Worm (Caenorhabditis elegans) whole organism, midembryonic: ENCODE data around the gene efhd-1.

Experiments
- T22C8.4 ChIP-seq: fragments of 200-800 bp; sonication (Bioruptor generic); IDR thresholded peaks from 2 replicates; pipeline ENCODE4 v1.3.6; 2022; ENCODE audit warnings: missing genetic modification characterization, missing compliant biosample characterization
- cog-1 ChIP-seq: sonication (generic microtip); optimal IDR thresholded peaks from 2 replicates; lab custom pipeline; 2016; ENCODE audit warnings: missing genetic modification characterization, missing compliant biosample characterization
- flt-1 ChIP-seq: fragments of 200-800 bp; sonication (Bioruptor generic); IDR thresholded peaks from 2 replicates; pipeline ENCODE4 v1.3.6; 2022; ENCODE audit warnings: missing genetic modification characterization, missing compliant biosample characterization
- klf-2 ChIP-seq: fragments of 200-800 bp; sonication (Bioruptor generic); conservative IDR thresholded peaks from 2 replicates; pipeline ENCODE4 v1.3.6; 2022; ENCODE audit warnings: missing genetic modification reagents, missing genetic modification characterization, missing compliant biosample characterization
- med-1 ChIP-seq: sonication (generic microtip); optimal IDR thresholded peaks from 2 replicates; lab custom pipeline; 2017; ENCODE audit warnings: missing genetic modification characterization, mild to moderate bottlenecking, missing compliant biosample characterization, antibody characterized with exemption, missing genetic modification reagents; ENCODE audit not compliant: insufficient read depth
- ref-1 ChIP-seq: fragments of 200-800 bp; sonication (Bioruptor generic); conservative IDR thresholded peaks from 2 replicates; pipeline ENCODE4 v1.3.6; 2022; ENCODE audit warnings: missing genetic modification reagents, missing genetic modification characterization, missing compliant biosample characterization
- tab-1 ChIP-seq: fragments of 200-800 bp; sonication (Bioruptor generic); IDR thresholded peaks from 2 replicates; pipeline ENCODE4 v1.3.6; 2022; ENCODE audit warnings: missing genetic modification characterization, missing compliant biosample characterization
- ztf-23 ChIP-seq: fragments of 200-800 bp; sonication (Bioruptor generic); IDR thresholded peaks from 2 replicates; pipeline ENCODE4 v1.3.6; 2022; ENCODE audit warnings: missing genetic modification reagents, missing genetic modification characterization, missing compliant biosample characterization
- ztf-29 ChIP-seq: fragments of 200-800 bp; sonication (Bioruptor generic); IDR thresholded peaks from 2 replicates; pipeline ENCODE4 v1.3.6; 2022; ENCODE audit warnings: missing genetic modification reagents, missing genetic modification characterization, missing compliant biosample characterization

The efhd-1 gene

DNA sequence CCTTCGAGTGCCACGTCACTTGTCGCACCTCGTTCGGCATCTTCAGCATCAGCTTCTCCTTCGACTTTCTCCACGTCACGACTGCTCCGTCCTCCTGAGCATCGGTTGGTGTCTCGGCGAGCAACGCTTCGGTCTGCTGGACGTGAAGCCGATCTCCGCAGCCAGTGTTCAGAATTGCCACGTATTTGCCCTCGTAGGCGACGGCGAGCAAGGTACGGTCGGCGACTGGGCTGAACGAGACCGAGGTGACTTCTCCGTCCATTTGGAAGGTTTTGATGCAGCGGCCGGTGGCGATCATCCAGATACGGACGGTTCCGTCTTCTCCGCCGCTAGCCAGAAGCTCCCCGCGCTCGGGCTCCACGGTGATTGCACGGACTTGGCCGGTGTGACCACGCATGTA lies 26.3 kb upstream of the efhd-1 start:
- TF ChIP-seq med-1 (GFP tag; lab: Kevin White, UChicago) (no peak), T22C8.4 (GFP tag; lab: Robert Waterston, UW) (no peak), klf-2 (GFP tag; lab: Robert Waterston, UW) (no peak), flt-1 (GFP tag; lab: Robert Waterston, UW) (no peak), ref-1 (GFP tag; lab: Robert Waterston, UW) (no peak), tab-1 (GFP tag; lab: Robert Waterston, UW) (no peak), ztf-23 (GFP tag; lab: Robert Waterston, UW) (no peak)

DNA sequence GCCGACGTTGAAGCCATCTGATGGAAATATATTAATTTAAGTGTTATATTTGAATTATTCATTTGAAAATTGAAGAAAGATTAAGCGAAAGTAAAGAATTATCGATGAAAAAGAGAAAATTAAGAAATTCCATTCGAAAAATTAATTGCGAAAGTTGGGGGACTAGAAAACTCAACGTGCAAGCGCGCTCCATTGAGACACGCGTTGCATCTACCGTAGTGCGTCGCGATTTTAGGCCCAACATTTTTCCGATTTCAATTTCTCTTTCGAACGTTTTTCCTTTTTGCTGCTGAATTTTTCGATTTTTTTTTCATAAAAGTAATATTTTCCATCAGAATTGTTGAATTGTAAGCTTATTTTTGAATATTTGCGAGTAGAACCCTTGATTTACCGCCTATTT lies 24.3 kb upstream of the efhd-1 start, which contains the start of gene Y48B6A.1:
TSS of gene Y48B6A.1 (minus strand) at position 17 of the 400 bp plus-strand sequence.
- TF ChIP-seq ztf-23 (GFP tag; lab: Robert Waterston, UW) (peak; percentile 92), ztf-29 (GFP tag; lab: Robert Waterston, UW) (peak; percentile 22; the same call in 1 of the 2 replicates), tab-1 (GFP tag; lab: Robert Waterston, UW) (peak; percentile 28; the same call in 1 of the 2 replicates), klf-2 (GFP tag; lab: Robert Waterston, UW) (peak; percentile 79), med-1 (GFP tag; lab: Kevin White, UChicago) (no peak), cog-1 (tag; lab: Kevin White, UChicago) (peak; percentile 74), flt-1 (GFP tag; lab: Robert Waterston, UW) (peak; percentile 88), T22C8.4 (GFP tag; lab: Robert Waterston, UW) (0 out of 2 replicates have a peak, but pooled peaks have one; percentile 11), ref-1 (GFP tag; lab: Robert Waterston, UW) (no peak)

DNA sequence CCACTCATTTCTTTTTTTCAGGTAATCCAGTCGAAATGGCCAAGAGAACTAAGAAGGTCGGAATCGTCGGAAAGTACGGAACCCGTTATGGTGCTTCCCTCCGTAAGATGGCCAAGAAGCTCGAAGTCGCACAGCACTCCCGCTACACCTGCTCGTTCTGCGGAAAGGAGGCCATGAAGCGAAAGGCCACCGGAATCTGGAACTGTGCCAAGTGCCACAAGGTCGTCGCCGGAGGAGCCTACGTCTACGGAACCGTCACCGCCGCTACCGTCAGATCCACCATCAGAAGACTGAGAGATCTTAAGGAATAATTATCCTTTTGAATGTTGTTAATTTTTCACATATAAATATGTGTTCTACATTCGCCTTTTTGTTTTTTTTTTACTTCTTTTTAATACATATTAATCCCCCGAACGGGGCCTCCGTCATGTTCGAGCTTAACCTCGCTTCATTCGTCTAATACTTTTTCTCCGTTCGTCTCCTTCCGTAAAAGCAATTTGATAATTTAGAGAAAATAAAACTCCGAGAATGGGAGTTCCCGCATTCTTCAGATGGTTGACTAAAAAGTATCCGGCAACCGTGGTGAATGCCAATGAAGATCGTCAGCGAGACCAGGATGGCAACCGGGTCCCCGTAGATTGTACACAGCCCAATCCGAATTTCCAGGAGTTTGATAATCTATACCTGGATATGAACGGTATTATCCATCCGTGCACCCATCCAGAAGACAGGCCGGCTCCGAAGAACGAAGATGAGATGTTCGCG lies 23.2 kb upstream of the efhd-1 start, which contains the start of the genes rpl-43 and xrn-2:
TSS of gene rpl-43 (plus strand) at position 36 of the 765 bp plus-strand sequence.
TSS of gene xrn-2 (plus strand) at position 510 of the 765 bp plus-strand sequence.
- TF ChIP-seq ztf-23 (GFP tag; lab: Robert Waterston, UW) (no peak), flt-1 (GFP tag; lab: Robert Waterston, UW) (no peak), tab-1 (GFP tag; lab: Robert Waterston, UW) (no peak), klf-2 (GFP tag; lab: Robert Waterston, UW) (no peak), ztf-29 (GFP tag; lab: Robert Waterston, UW) (no peak), ref-1 (GFP tag; lab: Robert Waterston, UW) (no peak), med-1 (GFP tag; lab: Kevin White, UChicago) (no peak), cog-1 (tag; lab: Kevin White, UChicago) (no peak), T22C8.4 (GFP tag; lab: Robert Waterston, UW) (no peak)

DNA sequence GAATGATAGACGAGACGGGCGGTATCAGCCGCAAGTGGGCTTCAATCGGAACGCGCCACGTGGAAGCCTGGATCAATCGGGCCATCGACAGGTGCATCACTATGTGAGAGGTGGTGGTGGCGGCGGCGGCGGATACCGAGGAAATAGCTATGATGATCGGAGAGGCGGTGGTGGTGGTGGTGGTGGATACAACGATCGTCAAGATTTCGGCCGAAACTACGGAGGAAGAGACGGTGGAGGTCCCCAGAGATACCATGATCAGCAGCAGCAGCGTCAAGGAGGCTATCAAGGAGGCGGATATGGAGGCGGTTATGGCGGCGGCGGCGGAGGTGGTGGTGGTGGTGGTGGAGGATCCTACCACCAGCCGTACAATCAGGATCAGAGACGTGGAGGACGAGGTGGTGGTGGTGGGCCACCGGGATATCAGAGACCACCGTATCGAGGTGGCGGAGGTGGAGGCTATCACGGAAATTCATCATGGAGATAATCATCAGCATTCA lies 13.1 kb upstream of the efhd-1 start:
- TF ChIP-seq tab-1 (GFP tag; lab: Robert Waterston, UW) = no peak
- TF ChIP-seq T22C8.4 (GFP tag; lab: Robert Waterston, UW) = no peak
- TF ChIP-seq ref-1 (GFP tag; lab: Robert Waterston, UW) = no peak
- no peak for TF ChIP-seq ztf-23 (GFP tag; lab: Robert Waterston, UW)
- no peak for TF ChIP-seq med-1 (GFP tag; lab: Kevin White, UChicago)

DNA sequence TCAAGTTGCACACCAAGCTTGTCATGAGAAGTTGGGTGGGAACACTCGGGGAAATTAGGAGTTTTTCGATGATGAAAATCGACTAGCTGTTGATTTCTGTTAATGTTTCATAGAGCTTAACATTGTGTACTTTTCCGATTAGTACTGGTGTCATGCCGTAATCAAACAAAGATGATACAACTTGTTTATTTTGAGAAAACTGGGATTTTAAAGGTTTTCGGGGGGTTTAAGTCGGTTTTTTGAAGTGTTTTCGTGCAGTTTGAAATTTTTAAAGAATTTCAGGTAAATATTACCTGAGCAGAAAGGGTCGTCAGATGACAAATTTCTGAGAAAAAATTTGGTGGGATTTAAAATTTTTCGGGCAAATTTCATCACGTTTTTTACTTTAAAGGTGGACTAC lies 7.1 kb upstream of the efhd-1 start, which contains the start of gene eat-2:
TSS of gene eat-2 (minus strand) at position 101 of the 400 bp plus-strand sequence.
- TF ChIP-seq flt-1 (GFP tag; lab: Robert Waterston, UW) = no peak
- no peak for TF ChIP-seq tab-1 (GFP tag; lab: Robert Waterston, UW)

DNA sequence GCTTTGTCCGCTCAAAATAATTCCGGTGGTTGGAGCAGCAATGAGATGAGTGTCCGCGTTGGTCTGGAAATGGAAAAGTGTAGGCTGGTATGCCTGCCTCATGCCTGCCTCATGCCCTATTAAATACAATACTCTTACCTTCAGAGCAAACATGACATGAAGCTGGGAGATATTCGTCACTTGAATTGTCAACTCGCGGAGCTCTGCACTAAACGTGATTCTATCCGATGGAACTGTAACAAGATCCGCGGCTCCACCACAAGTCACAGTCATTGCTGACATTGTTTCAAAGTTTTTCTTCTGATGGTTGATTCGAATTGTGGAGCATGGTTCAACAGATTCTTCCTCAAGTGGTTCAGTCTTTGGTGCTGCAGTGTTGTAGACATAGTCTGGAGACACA lies 5.4 kb upstream of the efhd-1 start:
- no peak for TF ChIP-seq cog-1 (tag; lab: Kevin White, UChicago)
- TF ChIP-seq klf-2 (GFP tag; lab: Robert Waterston, UW) = no peak
- no peak for TF ChIP-seq med-1 (GFP tag; lab: Kevin White, UChicago)
- TF ChIP-seq ztf-23 (GFP tag; lab: Robert Waterston, UW) = no peak
- no peak for TF ChIP-seq tab-1 (GFP tag; lab: Robert Waterston, UW)
- no peak for TF ChIP-seq T22C8.4 (GFP tag; lab: Robert Waterston, UW)
- TF ChIP-seq flt-1 (GFP tag; lab: Robert Waterston, UW) = no peak
- no peak for TF ChIP-seq ztf-29 (GFP tag; lab: Robert Waterston, UW)
- no peak for TF ChIP-seq ref-1 (GFP tag; lab: Robert Waterston, UW)

DNA sequence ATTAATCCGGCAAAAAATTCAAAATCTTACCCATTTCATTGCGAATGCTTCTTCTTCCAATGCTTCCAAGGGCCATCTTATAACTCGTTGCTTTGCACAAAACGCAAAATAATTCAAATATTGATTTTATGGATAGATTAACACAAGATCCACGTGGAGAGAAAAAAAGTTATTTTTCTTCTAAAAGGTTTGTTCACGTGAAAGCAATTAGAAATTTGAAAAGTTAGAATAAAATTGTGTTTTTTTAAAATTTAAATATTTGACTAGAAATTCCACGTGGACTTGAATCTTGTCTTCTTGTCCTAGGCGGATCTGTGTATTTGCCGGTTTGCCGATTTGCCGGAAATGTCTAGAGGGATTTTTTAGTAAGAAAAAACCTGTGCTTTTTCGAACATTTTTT lies 3.5 kb upstream of the efhd-1 start, which contains the start of gene Y48B6A.5:
TSS of gene Y48B6A.5 (minus strand) at position 101 of the 400 bp plus-strand sequence.
- TF ChIP-seq klf-2 (GFP tag; lab: Robert Waterston, UW) (no peak), T22C8.4 (GFP tag; lab: Robert Waterston, UW) (no peak), ztf-29 (GFP tag; lab: Robert Waterston, UW) (no peak), ref-1 (GFP tag; lab: Robert Waterston, UW) (no peak), med-1 (GFP tag; lab: Kevin White, UChicago) (no peak), flt-1 (GFP tag; lab: Robert Waterston, UW) (no peak), tab-1 (GFP tag; lab: Robert Waterston, UW) (no peak), cog-1 (tag; lab: Kevin White, UChicago) (no peak), ztf-23 (GFP tag; lab: Robert Waterston, UW) (no peak)

DNA sequence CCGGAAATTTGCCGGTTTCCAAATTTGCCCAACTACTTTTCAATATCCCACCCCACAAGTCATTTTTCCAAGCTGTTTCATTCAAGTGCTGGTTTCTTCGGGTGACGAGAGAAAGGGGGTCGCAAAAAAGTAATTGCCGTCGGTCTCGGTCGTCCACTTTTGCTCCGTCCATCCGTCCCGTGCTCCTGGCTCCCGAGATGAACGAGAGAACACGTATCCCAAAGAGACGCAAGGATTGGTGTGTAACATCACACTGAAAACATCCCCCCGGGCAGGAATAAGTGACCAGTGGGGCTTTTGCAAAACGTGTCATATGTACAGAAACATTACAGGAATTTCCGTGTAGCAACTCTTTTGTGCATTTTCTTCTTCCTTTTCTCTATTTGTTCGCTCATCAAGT lies 2.0 kb upstream of the efhd-1 start:
- TF ChIP-seq tab-1 (GFP tag; lab: Robert Waterston, UW) (0 out of 2 replicates have a peak, but pooled peaks have one; percentile 54), ztf-29 (GFP tag; lab: Robert Waterston, UW) (no peak)

DNA sequence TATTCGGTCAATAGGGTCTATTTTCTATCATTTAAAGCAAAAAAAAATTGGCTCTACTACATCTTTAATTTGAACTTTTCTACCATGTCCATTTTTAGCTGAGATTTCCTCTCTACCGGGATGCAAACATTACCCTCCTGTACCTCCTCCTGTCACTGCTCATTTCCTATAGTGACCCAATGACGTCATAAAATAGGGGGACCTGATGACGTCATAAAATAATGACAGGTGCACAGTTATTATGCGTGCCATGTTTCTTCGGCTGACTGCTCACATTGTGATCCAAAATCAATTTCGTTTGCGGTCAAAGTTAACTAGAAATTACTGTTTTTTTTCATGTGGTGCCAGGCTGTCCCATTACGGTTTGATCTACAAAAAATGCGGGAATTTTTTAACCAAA lies 8.3 kb downstream of the efhd-1 start:
- no peak for TF ChIP-seq flt-1 (GFP tag; lab: Robert Waterston, UW)
- TF ChIP-seq T22C8.4 (GFP tag; lab: Robert Waterston, UW) = no peak
- no peak for TF ChIP-seq med-1 (GFP tag; lab: Kevin White, UChicago)
- TF ChIP-seq klf-2 (GFP tag; lab: Robert Waterston, UW) = no peak
- TF ChIP-seq ztf-29 (GFP tag; lab: Robert Waterston, UW) = no peak
- no peak for TF ChIP-seq ztf-23 (GFP tag; lab: Robert Waterston, UW)
- TF ChIP-seq cog-1 (tag; lab: Kevin White, UChicago) = no peak
- TF ChIP-seq ref-1 (GFP tag; lab: Robert Waterston, UW) = no peak
- TF ChIP-seq tab-1 (GFP tag; lab: Robert Waterston, UW) = no peak
